Fruit fly (Drosophila melanogaster): ENCODE results near the gene CG4116.

Gene CG4116

dm6 chrX:3108903-3109302, 41.5 kb upstream of the CG4116 start (continued):
- TF ChIP-seq CG1529 (GFP tag; optimal IDR thresholded peaks at IDR 0.05) (no peak), CG15601 (tag; optimal IDR thresholded peaks at IDR 0.05) (peak; percentile 12), Nf-YA (GFP tag; IDR thresholded peaks at IDR 0.05) (no peak), pum (GFP tag; optimal IDR thresholded peaks at IDR 0.05) (no peak), Mad (GFP tag; optimal IDR thresholded peaks at IDR 0.05) (no peak), CG13123 (GFP tag; optimal IDR thresholded peaks at IDR 0.05) (no peak), ash1 (GFP tag; optimal IDR thresholded peaks at IDR 0.05) (no peak), cato (GFP tag; optimal IDR thresholded peaks at IDR 0.05; ENCODE audit: borderline replicate concordance) (no peak), Mes4 (GFP tag; optimal IDR thresholded peaks at IDR 0.05) (no peak), Kr (GFP tag; optimal IDR thresholded peaks at IDR 0.05) (no peak), CG14667 (GFP tag; IDR thresholded peaks at IDR 0.05) (no peak; the same call in 1 of the 2 replicates), CG3726 (GFP tag; IDR thresholded peaks at IDR 0.05) (no peak), CG6854 (GFP tag; optimal IDR thresholded peaks at IDR 0.05) (no peak), wek (GFP tag; optimal IDR thresholded peaks at IDR 0.05) (no peak), CG18619 (GFP tag; optimal IDR thresholded peaks at IDR 0.05) (peak; percentile 22), NK7.1 (GFP tag; optimal IDR thresholded peaks at IDR 0.05) (no peak), CG11247 (GFP tag; IDR thresholded peaks at IDR 0.05) (peak; percentile 46; the same call in 1 of the 2 replicates), nerfin-2 (GFP tag; IDR thresholded peaks at IDR 0.05; ENCODE audit: partially characterized antibody) (no peak), MTF-1 (GFP tag; optimal IDR thresholded peaks at IDR 0.05; ENCODE audit: borderline replicate concordance) (no peak), CG4730 (GFP tag; IDR thresholded peaks at IDR 0.05) (0 out of 2 replicates have a peak, but pooled peaks have one; percentile 33), odd (GFP tag; optimal IDR thresholded peaks at IDR 0.05) (no peak), CG4854 (GFP tag; optimal IDR thresholded peaks at IDR 0.05) (no peak), CG12744 (GFP tag; optimal IDR thresholded peaks at IDR 0.05) (no peak), CG11085 (GFP tag; IDR thresholded peaks at IDR 0.05) (0 out of 2 replicates have a peak, but pooled peaks have one; percentile 41), sc (optimal IDR thresholded peaks at IDR 0.05) (no peak), sc (GFP tag; optimal IDR thresholded peaks at IDR 0.05) (no peak), Camta (GFP tag; optimal IDR thresholded peaks at IDR 0.05) (no peak), sima (GFP tag; optimal IDR thresholded peaks at IDR 0.05) (no peak)

dm6 chrX:3099913-3100275, 32.5 kb upstream of the CG4116 start:
- TF ChIP-seq nom (GFP tag; optimal IDR thresholded peaks at IDR 0.05) (peak; percentile 83), Hr51 (GFP tag; optimal IDR thresholded peaks at IDR 0.05) (no peak), Sry-δ (GFP tag; optimal IDR thresholded peaks at IDR 0.05) (no peak), bsh (GFP tag; optimal IDR thresholded peaks at IDR 0.05) (peak in 1 of 2 experiments; percentile 40)

DNA sequence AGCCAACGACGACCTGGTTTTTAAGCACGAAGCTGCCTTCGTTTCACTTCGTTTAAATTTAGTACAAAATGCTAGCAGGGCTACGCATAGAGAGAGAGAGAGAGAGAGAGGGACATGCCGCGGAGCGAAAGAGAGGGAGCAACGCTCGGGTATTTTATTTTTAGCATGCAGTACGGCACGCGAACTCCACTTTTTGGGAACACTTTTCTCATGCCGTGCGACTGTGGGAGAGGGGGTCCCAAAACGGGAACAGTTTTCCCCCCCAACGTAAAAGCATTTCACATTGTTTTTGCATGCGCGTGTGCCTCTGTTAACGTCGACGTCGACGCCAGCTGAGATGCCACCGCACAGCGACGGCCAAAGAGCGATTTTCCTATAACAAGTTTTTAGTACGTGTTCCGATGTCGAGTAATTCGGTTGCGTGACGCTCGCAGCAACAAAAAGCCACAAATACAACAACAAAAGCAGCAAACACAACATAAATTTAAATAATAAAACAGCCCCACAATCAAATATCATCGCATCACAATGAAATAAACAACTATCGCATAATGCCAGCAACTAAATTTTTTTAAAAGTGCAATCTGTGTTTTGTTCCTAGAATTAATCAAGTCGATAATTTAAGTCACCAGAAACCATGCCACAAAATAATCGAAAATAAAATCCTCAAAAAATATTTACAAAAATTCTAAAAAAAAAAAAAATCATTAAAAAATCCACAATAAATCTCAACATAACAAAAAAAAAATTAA, 32.0 kb upstream of the CG4116 start:
- TF ChIP-seq abd-A (tag; optimal IDR thresholded peaks at IDR 0.05) (peak; percentile 36), Hey (tag; optimal IDR thresholded peaks at IDR 0.05) (no peak), CG42726 (GFP tag; IDR thresholded peaks at IDR 0.05; ENCODE audit: partially characterized antibody) (0 out of 2 replicates have a peak, but pooled peaks have one; percentile 25), CG31224 (GFP tag; IDR thresholded peaks at IDR 0.05) (no peak), br (optimal IDR thresholded peaks at IDR 0.05) (no peak), CG14014 (GFP tag; IDR thresholded peaks at IDR 0.05) (no peak), Bgb (GFP tag; IDR thresholded peaks at IDR 0.05; ENCODE audit: partially characterized antibody) (peak; percentile 32; the same call in 1 of the 2 replicates), kni (GFP tag; optimal IDR thresholded peaks at IDR 0.05) (peak; percentile 60), sens (GFP tag) (peak; percentile 36), E2f2 (GFP tag; IDR thresholded peaks at IDR 0.05) (0 out of 2 replicates have a peak, but pooled peaks have one; percentile 9), CG17359 (tag; optimal IDR thresholded peaks at IDR 0.05) (peak; percentile 8), tap (tag; optimal IDR thresholded peaks at IDR 0.05) (no peak), sens-2 (GFP tag; IDR thresholded peaks at IDR 0.05) (no peak), kah (GFP tag; optimal IDR thresholded peaks at IDR 0.05) (no peak), chn (GFP tag; optimal IDR thresholded peaks at IDR 0.05) (no peak), chm (GFP tag; IDR thresholded peaks at IDR 0.05) (0 out of 2 replicates have a peak, but pooled peaks have one; percentile 26), Doc3 (GFP tag; IDR thresholded peaks at IDR 0.05; ENCODE audit: partially characterized antibody) (no peak)
